Fruit fly (Drosophila melanogaster) whole organism, prepupa: ENCODE measurements around the gene ppk23.

Source experiments
- Blimp-1 ChIP-seq: fragments of 200-800 bp; sonication (Bioruptor generic); optimal IDR thresholded peaks from 3 replicates; lab custom pipeline; 2017; ENCODE audit warnings: missing biosample characterization, missing genetic modification characterization, mild to moderate bottlenecking, moderate library complexity, missing genetic modification reagents
- CG10669 ChIP-seq: fragments of 200-800 bp; sonication (Bioruptor generic); optimal IDR thresholded peaks from 3 replicates; lab custom pipeline; 2018; ENCODE audit warnings: missing biosample characterization, mild to moderate bottlenecking, missing genetic modification characterization, moderate library complexity
- CG11294 ChIP-seq: fragments of 200-800 bp; sonication (Bioruptor generic); IDR thresholded peaks from 2 replicates; pipeline ENCODE4 v1.3.6; 2022; ENCODE audit warnings: missing biosample characterization, missing genetic modification characterization
- CG11762 ChIP-seq: fragments of 200-800 bp; sonication (Bioruptor generic); optimal IDR thresholded peaks from 3 replicates; lab custom pipeline; 2016; ENCODE audit warnings: missing biosample characterization, missing genetic modification characterization; ENCODE audit not compliant: insufficient read depth
- CG15336 ChIP-seq: fragments of 200-800 bp; sonication (Bioruptor generic); IDR thresholded peaks from 2 replicates; pipeline ENCODE4 v1.3.6; 2022; ENCODE audit warnings: missing biosample characterization, missing genetic modification characterization
- CG1621 ChIP-seq: fragments of 200-800 bp; sonication (Bioruptor generic); optimal IDR thresholded peaks from 3 replicates; lab custom pipeline; 2018; ENCODE audit warnings: missing biosample characterization, mild to moderate bottlenecking, missing genetic modification characterization
- CG31627 ChIP-seq: fragments of 200-800 bp; sonication (Bioruptor generic); optimal IDR thresholded peaks from 3 replicates; lab custom pipeline; 2016; ENCODE audit warnings: missing biosample characterization, missing genetic modification characterization
- CG34406 ChIP-seq: fragments of 200-800 bp; sonication (Bioruptor generic); optimal IDR thresholded peaks from 3 replicates; lab custom pipeline; 2016; ENCODE audit warnings: missing biosample characterization, missing genetic modification characterization
- CG6808 ChIP-seq: fragments of 200-800 bp; sonication (Bioruptor generic); optimal IDR thresholded peaks from 3 replicates; lab custom pipeline; 2017; ENCODE audit warnings: missing biosample characterization, missing genetic modification characterization, mild to moderate bottlenecking, moderate library complexity, missing genetic modification reagents
- CG6854 ChIP-seq: fragments of 200-800 bp; sonication (Bioruptor generic); optimal IDR thresholded peaks from 2 replicates; lab custom pipeline; 2017; ENCODE audit warnings: missing biosample characterization, mild to moderate bottlenecking, missing genetic modification characterization
- CG8119 ChIP-seq: fragments of 200-800 bp; sonication (Bioruptor generic); IDR thresholded peaks from 3 replicates; pipeline ENCODE4 v1.3.6; 2022; ENCODE audit warnings: missing biosample characterization, missing genetic modification characterization
- CG8319 ChIP-seq: fragments of 200-800 bp; sonication (Bioruptor generic); optimal IDR thresholded peaks from 3 replicates; lab custom pipeline; 2016; ENCODE audit warnings: missing biosample characterization, missing genetic modification characterization
- CG8632 ChIP-seq: fragments of 200-800 bp; sonication (Bioruptor generic); optimal IDR thresholded peaks from 3 replicates; lab custom pipeline; 2016; ENCODE audit warnings: missing biosample characterization, missing genetic modification characterization
- CG9139 ChIP-seq: fragments of 200-800 bp; sonication (Bioruptor generic); optimal IDR thresholded peaks from 3 replicates; lab custom pipeline; 2017; ENCODE audit warnings: missing biosample characterization, mild to moderate bottlenecking, missing genetic modification characterization
- Eip75B ChIP-seq: fragments of 200-800 bp; sonication (Bioruptor generic); optimal IDR thresholded peaks from 3 replicates; lab custom pipeline; 2016; ENCODE audit warnings: missing biosample characterization, missing genetic modification characterization
- Eip78C ChIP-seq: fragments of 200-800 bp; sonication (Bioruptor generic); peaks from one replicate; lab custom pipeline; 2016; ENCODE audit warnings: missing biosample characterization, missing genetic modification characterization
- Eip93F ChIP-seq: fragments of 200-800 bp; sonication (Bioruptor generic); optimal IDR thresholded peaks from 2 replicates; lab custom pipeline; 2016; ENCODE audit warnings: missing biosample characterization, mild to moderate bottlenecking, missing genetic modification characterization
- Ets21C ChIP-seq: fragments of 200-800 bp; sonication (Bioruptor generic); optimal IDR thresholded peaks from 3 replicates; lab custom pipeline; 2016; ENCODE audit warnings: missing biosample characterization, missing genetic modification characterization
- Ets96B ChIP-seq: fragments of 200-800 bp; optimal IDR thresholded peaks from 2 replicates; lab custom pipeline; 2019; ENCODE audit warnings: missing biosample characterization, mild to moderate bottlenecking, missing genetic modification characterization, moderate library complexity
- Hr38 ChIP-seq: sonication (Bioruptor generic); optimal IDR thresholded peaks from 2 replicates; lab custom pipeline; 2016; ENCODE audit warnings: missing biosample characterization, missing genetic modification characterization
- Lpt ChIP-seq: fragments of 200-800 bp; sonication (Bioruptor generic); optimal IDR thresholded peaks from 3 replicates; lab custom pipeline; 2016; ENCODE audit warnings: missing biosample characterization, missing genetic modification characterization
- Met ChIP-seq: fragments of 200-800 bp; sonication (Bioruptor generic); optimal IDR thresholded peaks from 3 replicates; lab custom pipeline; 2016; ENCODE audit warnings: missing biosample characterization, missing genetic modification characterization
- OdsH ChIP-seq: fragments of 200-800 bp; sonication (Bioruptor generic); optimal IDR thresholded peaks from 3 replicates; lab custom pipeline; 2016; ENCODE audit warnings: missing biosample characterization, missing genetic modification characterization
- Smox ChIP-seq: fragments of 200-800 bp; sonication (Bioruptor generic); optimal IDR thresholded peaks from 3 replicates; lab custom pipeline; 2016; ENCODE audit warnings: missing biosample characterization, missing genetic modification characterization
- Sox14 ChIP-seq: fragments of 200-800 bp; sonication (Bioruptor generic); optimal IDR thresholded peaks from 3 replicates; lab custom pipeline; 2016; ENCODE audit warnings: missing biosample characterization, missing genetic modification characterization
- acj6 ChIP-seq: fragments of 200-800 bp; sonication (Bioruptor generic); optimal IDR thresholded peaks from 3 replicates; lab custom pipeline; 2016; ENCODE audit warnings: missing biosample characterization, missing genetic modification characterization
- cyc ChIP-seq: fragments of 200-800 bp; sonication (Bioruptor generic); optimal IDR thresholded peaks from 3 replicates; lab custom pipeline; 2016; ENCODE audit warnings: missing biosample characterization, missing genetic modification characterization
- dac ChIP-seq: fragments of 200-800 bp; sonication (Bioruptor generic); optimal IDR thresholded peaks from 2 replicates; lab custom pipeline; 2017; ENCODE audit warnings: missing biosample characterization, mild to moderate bottlenecking, missing genetic modification characterization
- eg ChIP-seq: fragments of 200-800 bp; sonication (Bioruptor generic); IDR thresholded peaks from 3 replicates; pipeline ENCODE4 v1.3.6; 2022; ENCODE audit warnings: missing biosample characterization, missing genetic modification characterization
- esn ChIP-seq: fragments of 200-800 bp; sonication (Bioruptor generic); optimal IDR thresholded peaks from 2 replicates; lab custom pipeline; 2016; ENCODE audit warnings: missing biosample characterization, mild to moderate bottlenecking, missing genetic modification characterization, moderate library complexity
- fd59A ChIP-seq: fragments of 200-800 bp; sonication (Bioruptor generic); optimal IDR thresholded peaks from 2 replicates; lab custom pipeline; 2017; ENCODE audit warnings: missing biosample characterization, mild to moderate bottlenecking, missing genetic modification characterization, missing genetic modification reagents
- fd85E ChIP-seq: fragments of 200-800 bp; sonication (Bioruptor generic); optimal IDR thresholded peaks from 3 replicates; lab custom pipeline; 2016; ENCODE audit warnings: missing biosample characterization, missing genetic modification characterization
- fkh ChIP-seq: fragments of 200-800 bp; sonication (Bioruptor generic); optimal IDR thresholded peaks from 3 replicates; lab custom pipeline; 2017; ENCODE audit warnings: missing biosample characterization, mild to moderate bottlenecking, missing genetic modification characterization, moderate library complexity
- pdm3 ChIP-seq: fragments of 200-800 bp; sonication (Bioruptor generic); optimal IDR thresholded peaks from 3 replicates; lab custom pipeline; 2016; ENCODE audit warnings: missing biosample characterization, missing genetic modification characterization
- salr ChIP-seq, 2 experiments: fragments of 200-800 bp; sonication (Bioruptor generic); optimal IDR thresholded peaks; 3 replicates each; lab custom pipeline; 2016 to 2018; ENCODE audit warnings: missing biosample characterization in 2 of 2, missing genetic modification characterization in 2 of 2, mild to moderate bottlenecking in 1 of 2
- spab ChIP-seq: fragments of 200-800 bp; sonication (Bioruptor generic); optimal IDR thresholded peaks from 2 replicates; lab custom pipeline; 2017; ENCODE audit warnings: missing biosample characterization, mild to moderate bottlenecking, missing genetic modification characterization, missing genetic modification reagents
- ss ChIP-seq, 2 experiments: fragments of 200-800 bp; sonication (Bioruptor generic); optimal IDR thresholded peaks; 2 replicates in 1 of 2; 3 replicates in 1 of 2; lab custom pipeline; 2017 to 2018; ENCODE audit warnings: mild to moderate bottlenecking in 2 of 2, missing biosample characterization in 2 of 2, missing genetic modification characterization in 2 of 2, moderate library complexity in 1 of 2
- svp ChIP-seq: fragments of 200-800 bp; sonication (Bioruptor generic); peaks from one replicate; lab custom pipeline; 2016; ENCODE audit warnings: missing biosample characterization, missing genetic modification characterization
- vri ChIP-seq: fragments of 200-800 bp; sonication (Bioruptor generic); optimal IDR thresholded peaks from 3 replicates; lab custom pipeline; 2016; ENCODE audit warnings: missing biosample characterization, mild to moderate bottlenecking, missing genetic modification characterization

The ppk23 gene

DNA sequence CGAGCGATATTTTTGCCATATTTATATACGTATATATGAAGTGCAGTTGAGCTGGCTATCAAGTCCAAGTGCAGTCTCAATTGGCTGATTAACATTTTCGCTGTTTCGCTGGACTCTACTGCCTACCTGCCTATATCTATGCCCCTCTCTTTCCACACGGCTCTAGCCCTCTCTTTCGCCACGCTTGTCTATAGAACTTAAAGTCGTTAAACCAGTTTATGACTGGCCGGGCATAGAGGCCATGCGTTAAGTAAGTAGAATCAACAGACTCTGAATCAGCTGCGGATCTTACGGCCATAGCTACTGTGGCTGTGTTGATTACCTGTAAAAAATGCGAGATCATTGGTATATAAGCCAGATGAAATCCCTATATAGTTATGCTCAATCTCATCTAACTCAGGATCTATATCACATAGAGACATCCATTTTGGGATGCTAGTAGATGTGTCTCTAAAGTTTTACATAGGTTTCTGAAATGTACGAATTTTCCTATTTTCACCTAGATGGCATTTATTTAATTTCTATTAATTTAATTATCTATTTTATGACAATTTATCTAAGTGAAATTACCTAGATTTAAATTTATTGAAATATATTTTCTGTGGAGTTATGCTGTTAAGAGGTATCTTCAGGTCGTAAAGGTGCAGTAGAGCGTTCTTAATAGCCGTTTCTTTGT, 12.7 kb upstream of the ppk23 start (continued):
- peak; percentile 38 for TF ChIP-seq vri (GFP tag; lab: Kevin White, UChicago)
- peak; percentile 5 for TF ChIP-seq Met (GFP tag; lab: Kevin White, UChicago)
- TF ChIP-seq dac (GFP tag; lab: Kevin White, UChicago), result no peak
- TF ChIP-seq Lpt, result no peak
- TF ChIP-seq CG8319 (GFP tag; lab: Kevin White, UChicago), result peak; percentile 18
- TF ChIP-seq CG8119 (GFP tag; lab: Robert Waterston, UW), result 0 out of 3 replicates have a peak, but pooled peaks have one; percentile 30
- TF ChIP-seq esn (GFP tag; lab: Kevin White, UChicago), result peak; percentile 42
- TF ChIP-seq CG8632 (GFP tag; lab: Kevin White, UChicago), result peak; percentile 54
- no peak for TF ChIP-seq cyc (GFP tag; lab: Kevin White, UChicago)
- no peak for TF ChIP-seq CG15336 (GFP tag; lab: Robert Waterston, UW)
- peak; percentile 43 for TF ChIP-seq CG6808 (GFP tag; lab: Kevin White, UChicago)
- TF ChIP-seq Ets96B (tag; lab: Kevin White, UChicago), result peak; percentile 54
- peak in 1 of 2 experiments; percentile 50 for TF ChIP-seq salr (GFP tag; optimal IDR thresholded peaks at IDR 0.05; lab: Kevin White, UChicago)
- peak; percentile 56 for TF ChIP-seq CG11762 (GFP tag; lab: Kevin White, UChicago)
- TF ChIP-seq CG1621 (tag; lab: Kevin White, UChicago), result peak; percentile 4
- peak; percentile 59 for TF ChIP-seq CG10669 (GFP tag; lab: Kevin White, UChicago)
- TF ChIP-seq Eip78C, result peak; percentile 83
- TF ChIP-seq Eip75B (GFP tag; lab: Kevin White, UChicago), result peak; percentile 17
- TF ChIP-seq Sox14, result peak; percentile 30
- TF ChIP-seq acj6 (GFP tag; lab: Kevin White, UChicago), result peak; percentile 56
- peak; percentile 8 for TF ChIP-seq Smox (GFP tag; lab: Kevin White, UChicago)
- TF ChIP-seq svp (GFP tag; lab: Kevin White, UChicago), result peak; percentile 73
- TF ChIP-seq Hr38 (GFP tag; lab: Kevin White, UChicago), result no peak
- TF ChIP-seq CG31627, result no peak
- no peak for TF ChIP-seq Blimp-1 (GFP tag; lab: Kevin White, UChicago)
- peak; percentile 43 for TF ChIP-seq spab
- TF ChIP-seq CG34406 (GFP tag; lab: Kevin White, UChicago), result peak; percentile 40
- peak; percentile 38 to 72 for TF ChIP-seq ss (GFP tag; optimal IDR thresholded peaks at IDR 0.05; lab: Kevin White, UChicago)
- no peak for TF ChIP-seq Ets21C
- no peak for TF ChIP-seq eg
- TF ChIP-seq Eip93F (GFP tag; lab: Kevin White, UChicago), result no peak
- TF ChIP-seq, all 60 proteins: peak for 38

DNA sequence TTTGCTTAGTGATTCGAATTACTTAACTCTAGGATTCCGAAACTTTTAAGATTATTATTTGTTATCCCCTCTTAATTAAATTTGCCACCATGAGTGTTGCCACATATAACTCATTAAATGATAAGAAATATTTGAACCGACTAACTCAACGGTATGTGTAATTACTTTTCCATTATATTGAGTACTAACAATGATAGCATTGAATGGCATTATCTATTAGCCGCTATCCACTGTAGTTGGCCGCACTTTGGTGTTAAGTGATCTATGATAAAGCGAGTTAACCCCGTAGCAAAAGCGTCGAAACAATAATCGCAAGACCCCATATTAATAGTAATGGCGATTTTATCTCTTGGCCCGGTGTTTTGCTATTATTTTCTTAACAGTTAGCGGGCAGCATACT, 11.9 kb upstream of the ppk23 start:
- TF ChIP-seq pdm3 (no peak), Eip78C (no peak), CG9139 (GFP tag; lab: Kevin White, UChicago) (no peak), fd85E (GFP tag; lab: Kevin White, UChicago) (no peak), CG11762 (GFP tag; lab: Kevin White, UChicago) (no peak), CG6854 (GFP tag; lab: Kevin White, UChicago) (no peak), CG1621 (tag; lab: Kevin White, UChicago) (no peak), eg (no peak), fkh (GFP tag; lab: Kevin White, UChicago) (no peak), OdsH (no peak), CG11294 (GFP tag; lab: Robert Waterston, UW) (no peak), fd59A (GFP tag; lab: Kevin White, UChicago) (no peak), Ets96B (tag; lab: Kevin White, UChicago) (no peak)
